Worm (Caenorhabditis elegans) whole organism, late embryonic: ENCODE measurements around the gene F46C5.7.

Source experiments
- Y22D7AL.16 ChIP-seq: sonication (generic microtip); optimal IDR thresholded peaks from 2 replicates; lab custom pipeline; 2016; ENCODE audit warnings: missing genetic modification characterization, missing compliant biosample characterization
- ceh-22 ChIP-seq: sonication (generic microtip); optimal IDR thresholded peaks from 2 replicates; lab custom pipeline; 2017; ENCODE audit warnings: missing biosample characterization, missing genetic modification characterization
- ceh-9 ChIP-seq: sonication (generic microtip); optimal IDR thresholded peaks from 2 replicates; lab custom pipeline; 2016; ENCODE audit warnings: mild to moderate bottlenecking, missing genetic modification characterization, inconsistent platforms, missing compliant biosample characterization
- lin-11 ChIP-seq: fragments of 200-800 bp; sonication (Bioruptor generic); optimal IDR thresholded peaks from 2 replicates; lab custom pipeline; 2018; ENCODE audit warnings: mild to moderate bottlenecking, missing genetic modification characterization, missing compliant biosample characterization
- nfya-1 ChIP-seq: sonication (generic microtip); optimal IDR thresholded peaks from 2 replicates; lab custom pipeline; 2017; ENCODE audit warnings: missing genetic modification characterization, mild to moderate bottlenecking, missing compliant biosample characterization, antibody characterized with exemption, moderate library complexity
- sox-4 ChIP-seq: sonication (generic microtip); optimal IDR thresholded peaks from 2 replicates; lab custom pipeline; 2017; ENCODE audit warnings: mild to moderate bottlenecking, missing genetic modification characterization, inconsistent platforms, missing compliant biosample characterization
- tbx-2 ChIP-seq: sonication (generic microtip); optimal IDR thresholded peaks from 2 replicates; lab custom pipeline; 2016; ENCODE audit warnings: missing genetic modification characterization, missing compliant biosample characterization
- zip-5 ChIP-seq: sonication (generic microtip); optimal IDR thresholded peaks from 2 replicates; lab custom pipeline; 2016; ENCODE audit warnings: missing genetic modification characterization, missing compliant biosample characterization

- TF ChIP-seq lin-11 (tag; lab: Kevin White, UChicago) (no peak), zip-5 (tag; lab: Kevin White, UChicago) (no peak), sox-4 (no peak), ceh-9 (tag; lab: Kevin White, UChicago) (no peak), ceh-22 (tag; lab: Kevin White, UChicago) (no peak), tbx-2 (tag; lab: Kevin White, UChicago) (no peak), Y22D7AL.16 (tag; lab: Kevin White, UChicago) (no peak), nfya-1 (tag; lab: Kevin White, UChicago) (no peak)
Measured at ce11 chrII:8839025-8839424, at the start of gene F46C5.7.
